Worm (Caenorhabditis elegans) whole organism, L4/young adult: ENCODE results near the gene T25D1.3.

Experiments used
- W03F9.2 ChIP-seq: fragments of 150-350 bp; optimal IDR thresholded peaks from 2 replicates; lab custom pipeline; 2014; ENCODE audit warnings: missing biosample characterization, missing genetic modification characterization
- dao-5 ChIP-seq: sonication (generic microtip); optimal IDR thresholded peaks from 2 replicates; lab custom pipeline; 2016; ENCODE audit warnings: missing genotype, missing genetic modification characterization, moderate library complexity, missing compliant biosample characterization
- him-1 ChIP-seq: sonication (generic microtip); optimal IDR thresholded peaks from 2 replicates; lab custom pipeline; 2016; ENCODE audit warnings: missing genotype, missing genetic modification reagents, missing genetic modification characterization, missing compliant biosample characterization

ce11 chrX:16480232-16480631 is 25.2 kb upstream of the T25D1.3 start:
- no peak for TF ChIP-seq him-1 (tag; lab: Kevin White, UChicago)
- no peak for TF ChIP-seq W03F9.2
- no peak for TF ChIP-seq dao-5 (tag; lab: Kevin White, UChicago)
